Fruit fly (Drosophila melanogaster) S2 (cell line): ENCODE results near the gene CG43121.
A peak's percentile ranks its signal among the peaks of the same experiment; 100 is the strongest.

Source experiments
- CG8478 ChIP-seq: fragments of >200 bp; optimal IDR thresholded peaks from 2 replicates; lab custom pipeline; 2018
- CTCF ChIP-seq, 2 experiments: fragments of >200 bp; optimal IDR thresholded peaks; 2 replicates each; lab custom pipeline; 2018

Gene CG43121

dm6 chr3L:14672387-14673110, at the start of gene CG43121, which contains the start of gene ome:
CG43121 (minus strand) TSS chr3L:14672437.
ome (plus strand) TSS chr3L:14672839.
- TF ChIP-seq CTCF (optimal IDR thresholded peaks at IDR 0.05; lab: Kevin White, UChicago) = no peak
- no peak for TF ChIP-seq CG8478 (lab: Kevin White, UChicago)

- TF ChIP-seq CTCF (optimal IDR thresholded peaks at IDR 0.05; lab: Kevin White, UChicago) = no peak
- no peak for TF ChIP-seq CG8478 (lab: Kevin White, UChicago)
These were observed 40.6 kb upstream of the CG43121 start for dm6 chr3L:14712799-14713198.

- TF ChIP-seq CTCF (optimal IDR thresholded peaks at IDR 0.05; lab: Kevin White, UChicago) (no peak), CG8478 (lab: Kevin White, UChicago) (no peak)
These were observed 35.8 kb upstream of the CG43121 start for dm6 chr3L:14708053-14708452.

- TF ChIP-seq CG8478 (lab: Kevin White, UChicago) = no peak
These were observed 34.2 kb upstream of the CG43121 start for dm6 chr3L:14706461-14706880.

- TF ChIP-seq CG8478 (lab: Kevin White, UChicago) = no peak
- TF ChIP-seq CTCF (optimal IDR thresholded peaks at IDR 0.05; lab: Kevin White, UChicago) = no peak
These were observed 32.9 kb upstream of the CG43121 start, which contains the start of gene CG13476 for dm6 chr3L:14705164-14705563. CG13476 (plus strand) TSS chr3L:14705464.

- TF ChIP-seq CG8478 (lab: Kevin White, UChicago) (no peak), CTCF (optimal IDR thresholded peaks at IDR 0.05; lab: Kevin White, UChicago) (no peak)
These were observed 29.3 kb upstream of the CG43121 start, which contains the start of gene CG17177 for dm6 chr3L:14701578-14701977. CG17177 (minus strand) TSS chr3L:14701678.

- TF ChIP-seq CG8478 (lab: Kevin White, UChicago) (no peak), CTCF (optimal IDR thresholded peaks at IDR 0.05; lab: Kevin White, UChicago) (no peak)
These were observed 24.8 kb upstream of the CG43121 start, which contains the start of gene CG13474 for dm6 chr3L:14697005-14697404. CG13474 (minus strand) TSS chr3L:14697105.

- TF ChIP-seq CG8478 (lab: Kevin White, UChicago) (no peak), CTCF (optimal IDR thresholded peaks at IDR 0.05; lab: Kevin White, UChicago) (no peak)
These were observed 18.8 kb upstream of the CG43121 start, which contains the start of gene gdrd for dm6 chr3L:14691047-14691446. gdrd (plus strand) TSS chr3L:14691347.

dm6 chr3L:14686251-14686650, 14.0 kb upstream of the CG43121 start:
- TF ChIP-seq CG8478 (lab: Kevin White, UChicago) = no peak

dm6 chr3L:14684468-14684867, 12.2 kb upstream of the CG43121 start, which contains the start of gene Dnaaf6:
Dnaaf6 (plus strand) TSS chr3L:14684768.
- no peak for TF ChIP-seq CTCF (optimal IDR thresholded peaks at IDR 0.05; lab: Kevin White, UChicago)
- TF ChIP-seq CG8478 (lab: Kevin White, UChicago) = no peak

dm6 chr3L:14681504-14681903, 9.3 kb upstream of the CG43121 start:
- TF ChIP-seq CG8478 (lab: Kevin White, UChicago) (no peak), CTCF (optimal IDR thresholded peaks at IDR 0.05; lab: Kevin White, UChicago) (no peak)

dm6 chr3L:14678097-14678679, 6.0 kb upstream of the CG43121 start, which contains the start of gene CG4914:
CG4914 (minus strand) TSS chr3L:14678147.
- no peak for TF ChIP-seq CTCF (optimal IDR thresholded peaks at IDR 0.05; lab: Kevin White, UChicago)
- no peak for TF ChIP-seq CG8478 (lab: Kevin White, UChicago)

dm6 chr3L:14673740-14674463, 1.7 kb upstream of the CG43121 start:
- TF ChIP-seq CTCF (optimal IDR thresholded peaks at IDR 0.05; lab: Kevin White, UChicago) (peak; percentile 45 to 60), CG8478 (lab: Kevin White, UChicago) (no peak)

dm6 chr3L:14671546-14671945, 691 bp downstream of the CG43121 start:
- TF ChIP-seq CG8478 (lab: Kevin White, UChicago) (no peak), CTCF (optimal IDR thresholded peaks at IDR 0.05; lab: Kevin White, UChicago) (peak; percentile 88 to 94)

dm6 chr3L:14668638-14669037, 3.6 kb downstream of the CG43121 start:
- TF ChIP-seq CTCF (optimal IDR thresholded peaks at IDR 0.05; lab: Kevin White, UChicago) (no peak), CG8478 (lab: Kevin White, UChicago) (no peak)
